Fruit fly (Drosophila melanogaster) whole organism, embryonic: ENCODE results near the gene CG45487.

Experiments used
- Atf-2 ChIP-seq: fragments of 200-800 bp; sonication (Bioruptor generic); optimal IDR thresholded peaks from 2 replicates; lab custom pipeline; 2016; ENCODE audit warnings: missing biosample characterization, missing genetic modification characterization
- C15 ChIP-seq: fragments of 200-800 bp; sonication (Bioruptor generic); IDR thresholded peaks from 3 replicates; pipeline ENCODE4 v1.3.6; 2022; ENCODE audit warnings: missing biosample characterization, missing genetic modification characterization
- CG12391 ChIP-seq: fragments of 200-800 bp; sonication (Bioruptor generic); optimal IDR thresholded peaks from 3 replicates; lab custom pipeline; 2018; ENCODE audit warnings: missing biosample characterization, mild to moderate bottlenecking, missing genetic modification characterization, moderate library complexity
- CG13624 ChIP-seq: fragments of 200-800 bp; sonication (Bioruptor generic); optimal IDR thresholded peaks from 2 replicates; lab custom pipeline; 2016; ENCODE audit warnings: missing biosample characterization, missing genetic modification characterization
- CG16813 ChIP-seq: fragments of 200-800 bp; sonication (Bioruptor generic); IDR thresholded peaks from 3 replicates; pipeline ENCODE4 v1.3.6; 2022; ENCODE audit warnings: missing biosample characterization, missing genetic modification characterization; ENCODE audit not compliant: partially characterized antibody
- CG1792 ChIP-seq: fragments of 200-800 bp; sonication (Bioruptor generic); optimal IDR thresholded peaks from 2 replicates; lab custom pipeline; 2016; ENCODE audit warnings: missing biosample characterization, missing genetic modification characterization
- CG2678 ChIP-seq: fragments of 200-800 bp; sonication (Bioruptor generic); optimal IDR thresholded peaks from 3 replicates; lab custom pipeline; 2019; ENCODE audit warnings: missing biosample characterization, mild to moderate bottlenecking, missing genetic modification characterization, moderate library complexity
- CG3281 ChIP-seq: fragments of 200-800 bp; sonication (Bioruptor generic); optimal IDR thresholded peaks from 3 replicates; lab custom pipeline; 2017; ENCODE audit warnings: missing biosample characterization, mild to moderate bottlenecking, missing genetic modification characterization
- CG6175 ChIP-seq: fragments of 200-800 bp; sonication (Bioruptor generic); IDR thresholded peaks from 3 replicates; pipeline ENCODE4 v1.3.6; 2022; ENCODE audit warnings: missing biosample characterization, missing genetic modification characterization
- CG6272 ChIP-seq: fragments of 200-800 bp; sonication (Bioruptor generic); IDR thresholded peaks from 2 replicates; pipeline ENCODE4 v1.3.6; 2022; ENCODE audit warnings: missing biosample characterization, missing genetic modification characterization
- CG7556 ChIP-seq: fragments of 200-800 bp; sonication (Bioruptor generic); optimal IDR thresholded peaks from 2 replicates; lab custom pipeline; 2017; ENCODE audit warnings: missing biosample characterization, mild to moderate bottlenecking, missing genetic modification characterization
- CG8089 ChIP-seq: fragments of 200-800 bp; sonication (Bioruptor generic); optimal IDR thresholded peaks from 3 replicates; lab custom pipeline; 2016; ENCODE audit warnings: missing biosample characterization, missing genetic modification characterization
- CG8359 ChIP-seq: fragments of 200-800 bp; sonication (Bioruptor generic); optimal IDR thresholded peaks from 2 replicates; lab custom pipeline; 2017; ENCODE audit warnings: missing biosample characterization, mild to moderate bottlenecking, missing genetic modification characterization, borderline replicate concordance
- CG9727 ChIP-seq: fragments of 200-800 bp; sonication (Bioruptor generic); optimal IDR thresholded peaks from 3 replicates; lab custom pipeline; 2017; ENCODE audit warnings: missing biosample characterization, mild to moderate bottlenecking, missing genetic modification characterization
- CG9817 ChIP-seq: fragments of 200-800 bp; sonication (Bioruptor generic); optimal IDR thresholded peaks from 2 replicates; lab custom pipeline; 2018; ENCODE audit warnings: missing biosample characterization, mild to moderate bottlenecking, missing genetic modification characterization, moderate library complexity
- D ChIP-seq, 2 experiments: fragments of 200-800 bp in 1 of 2; fragments of >200 bp in 1 of 2; sonication (Bioruptor generic) in 1 of 2; optimal IDR thresholded peaks; 2 replicates in 1 of 2; 3 replicates in 1 of 2; lab custom pipeline; 2017; ENCODE audit warnings: mild to moderate bottlenecking in 1 of 2, missing biosample characterization in 1 of 2, missing genetic modification characterization in 1 of 2, missing genetic modification reagents in 1 of 2
- Doc3 ChIP-seq: fragments of 200-800 bp; sonication (Bioruptor generic); IDR thresholded peaks from 3 replicates; pipeline ENCODE4 v1.3.6; 2022; ENCODE audit warnings: missing biosample characterization, missing genetic modification characterization; ENCODE audit not compliant: partially characterized antibody
- Dref ChIP-seq: fragments of 200-800 bp; sonication (Bioruptor generic); IDR thresholded peaks from 2 replicates; pipeline ENCODE4 v1.3.6; 2022; ENCODE audit warnings: missing biosample characterization, missing genetic modification characterization
- Hmx ChIP-seq: fragments of 200-800 bp; sonication (Bioruptor generic); optimal IDR thresholded peaks from 2 replicates; lab custom pipeline; 2016; ENCODE audit warnings: missing biosample characterization, missing genetic modification characterization
- Hr3 ChIP-seq: fragments of 200-800 bp; sonication (Bioruptor generic); optimal IDR thresholded peaks from 3 replicates; lab custom pipeline; 2016; ENCODE audit warnings: missing biosample characterization, missing genetic modification characterization
- Jarid2 ChIP-seq: fragments of 200-800 bp; sonication (Bioruptor generic); optimal IDR thresholded peaks from 3 replicates; lab custom pipeline; 2017; ENCODE audit warnings: mild to moderate bottlenecking, missing biosample characterization, missing genetic modification reagents, missing genetic modification characterization
- Med ChIP-seq: fragments of 200-800 bp; sonication (Bioruptor generic); peaks from one replicate; lab custom pipeline; 2016; ENCODE audit warnings: missing biosample characterization, missing genetic modification characterization, mild to moderate bottlenecking, inconsistent platforms, moderate library complexity
- Nf-YA ChIP-seq: fragments of 200-800 bp; sonication (Bioruptor generic); IDR thresholded peaks from 2 replicates; pipeline ENCODE4 v1.3.6; 2022; ENCODE audit warnings: missing biosample characterization, missing genetic modification characterization
- Nf-YC ChIP-seq: fragments of 200-800 bp; optimal IDR thresholded peaks from 3 replicates; lab custom pipeline; 2019; ENCODE audit warnings: missing biosample characterization, mild to moderate bottlenecking, missing genetic modification characterization, moderate library complexity
- Optix ChIP-seq: fragments of 200-800 bp; sonication (Bioruptor generic); IDR thresholded peaks from 3 replicates; pipeline ENCODE4 v1.3.6; 2022; ENCODE audit warnings: missing biosample characterization, missing genetic modification characterization
- Sry-β ChIP-seq: fragments of 200-800 bp; sonication (Bioruptor generic); optimal IDR thresholded peaks from 2 replicates; lab custom pipeline; 2018; ENCODE audit warnings: missing biosample characterization, mild to moderate bottlenecking, missing genetic modification characterization, moderate library complexity
- Sry-δ ChIP-seq: fragments of 200-800 bp; sonication (Bioruptor generic); optimal IDR thresholded peaks from 2 replicates; lab custom pipeline; 2016; ENCODE audit warnings: missing biosample characterization, missing genetic modification characterization
- Stat92E ChIP-seq, 3 experiments: fragments of >200 bp in 2 of 3; fragments of 200-800 bp in 1 of 3; sonication (Bioruptor generic) in 1 of 3; optimal IDR thresholded peaks; 2 replicates each; lab custom pipeline; 2017 to 2019; ENCODE audit warnings: missing biosample characterization in 3 of 3, missing genetic modification characterization in 3 of 3, mild to moderate bottlenecking in 1 of 3, moderate library complexity in 1 of 3
- bowl ChIP-seq: fragments of 200-800 bp; sonication (Bioruptor generic); IDR thresholded peaks from 2 replicates; pipeline ENCODE4 v1.3.6; 2022; ENCODE audit warnings: missing biosample characterization, missing genetic modification characterization
- ci ChIP-seq: fragments of 200-800 bp; sonication (Bioruptor generic); IDR thresholded peaks from 3 replicates; pipeline ENCODE4 v1.3.6; 2022; ENCODE audit warnings: missing biosample characterization, missing genetic modification characterization
- crol ChIP-seq: fragments of 200-800 bp; sonication (Bioruptor generic); IDR thresholded peaks from 2 replicates; pipeline ENCODE4 v1.3.6; 2022; ENCODE audit warnings: missing biosample characterization, missing genetic modification characterization
- en ChIP-seq: fragments of 200-800 bp; sonication (Bioruptor generic); optimal IDR thresholded peaks from 2 replicates; lab custom pipeline; 2016; ENCODE audit warnings: missing biosample characterization, missing genetic modification characterization
- esg ChIP-seq: fragments of 200-800 bp; sonication (Bioruptor generic); conservative IDR thresholded peaks from 2 replicates; pipeline ENCODE4 v1.3.6; 2022; ENCODE audit warnings: missing biosample characterization, missing genetic modification characterization
- fd96Cb ChIP-seq: fragments of 200-800 bp; sonication (Bioruptor generic); optimal IDR thresholded peaks from 2 replicates; lab custom pipeline; 2018; ENCODE audit warnings: missing biosample characterization, mild to moderate bottlenecking, missing genetic modification characterization, moderate library complexity
- gcm2 ChIP-seq: fragments of 200-800 bp; sonication (Bioruptor generic); optimal IDR thresholded peaks from 2 replicates; lab custom pipeline; 2016; ENCODE audit warnings: missing biosample characterization, missing genetic modification characterization
- gsb-n ChIP-seq: fragments of 200-800 bp; sonication (Bioruptor generic); optimal IDR thresholded peaks from 3 replicates; lab custom pipeline; 2018; ENCODE audit warnings: missing biosample characterization, mild to moderate bottlenecking, missing genetic modification characterization
- hbn ChIP-seq: fragments of 200-800 bp; sonication (Bioruptor generic); IDR thresholded peaks from 2 replicates; pipeline ENCODE4 v1.3.6; 2022; ENCODE audit warnings: missing biosample characterization, missing genetic modification characterization; ENCODE audit not compliant: partially characterized antibody
- jigr1 ChIP-seq: fragments of 200-800 bp; sonication (Bioruptor generic); IDR thresholded peaks from 3 replicates; pipeline ENCODE4 v1.3.6; 2022; ENCODE audit warnings: missing biosample characterization, missing genetic modification characterization
- jumu ChIP-seq: fragments of 200-800 bp; sonication (Bioruptor generic); optimal IDR thresholded peaks from 3 replicates; lab custom pipeline; 2016; ENCODE audit warnings: missing biosample characterization, missing genetic modification characterization
- lilli ChIP-seq: fragments of 200-800 bp; sonication (Bioruptor generic); optimal IDR thresholded peaks from 3 replicates; lab custom pipeline; 2016; ENCODE audit warnings: missing biosample characterization, missing genetic modification characterization
- lmd ChIP-seq: fragments of 200-800 bp; sonication (Bioruptor generic); IDR thresholded peaks from 2 replicates; pipeline ENCODE4 v1.3.6; 2022; ENCODE audit warnings: missing biosample characterization, missing genetic modification characterization
- nau ChIP-seq: fragments of 200-800 bp; sonication (Bioruptor generic); optimal IDR thresholded peaks from 3 replicates; lab custom pipeline; 2017; ENCODE audit warnings: missing biosample characterization, mild to moderate bottlenecking, missing genetic modification characterization, missing genetic modification reagents
- prd ChIP-seq, 3 experiments: fragments of >200 bp in 2 of 3; fragments of 200-800 bp in 1 of 3; sonication (Bioruptor generic) in 1 of 3; optimal IDR thresholded peaks in 2 of 3; IDR thresholded peaks in 1 of 3; 2 replicates in 2 of 3; 3 replicates in 1 of 3; pipeline versions ENCODE4 v1.3.6 to Lab custom; 2017 to 2022; ENCODE audit warnings: missing biosample characterization in 1 of 3, missing genetic modification characterization in 1 of 3
- salm ChIP-seq: fragments of 200-800 bp; sonication (Bioruptor generic); optimal IDR thresholded peaks from 2 replicates; lab custom pipeline; 2018; ENCODE audit warnings: missing biosample characterization, mild to moderate bottlenecking, missing genetic modification characterization
- sd ChIP-seq: fragments of 200-800 bp; sonication (Bioruptor generic); optimal IDR thresholded peaks from 3 replicates; lab custom pipeline; 2018; ENCODE audit warnings: missing biosample characterization, mild to moderate bottlenecking, missing genetic modification characterization, moderate library complexity
- tio ChIP-seq: fragments of 200-800 bp; sonication (Bioruptor generic); optimal IDR thresholded peaks from 2 replicates; lab custom pipeline; 2017; ENCODE audit warnings: missing biosample characterization, missing genetic modification characterization, inconsistent platforms
- zf30C ChIP-seq: fragments of 200-800 bp; sonication (Bioruptor generic); optimal IDR thresholded peaks from 3 replicates; lab custom pipeline; 2018; ENCODE audit warnings: missing biosample characterization, mild to moderate bottlenecking, missing genetic modification characterization

The CG45487 gene

dm6 chrX:19886936-19887934 lies 27.8 kb downstream of the CG45487 start (continued):
- TF ChIP-seq ci (GFP tag; lab: Robert Waterston, UW), result 0 out of 3 replicates have a peak, but pooled peaks have one; percentile 46
- TF ChIP-seq C15 (GFP tag; lab: Robert Waterston, UW), result no peak
- TF ChIP-seq crol (GFP tag; lab: Robert Waterston, UW), result peak; percentile 54; the same call in 1 of the 2 replicates
- TF ChIP-seq Nf-YA (GFP tag; lab: Robert Waterston, UW), result peak; percentile 51; the same call in 1 of the 2 replicates
- no peak for TF ChIP-seq Hr3 (GFP tag; lab: Kevin White, UChicago)
- peak; percentile 67 for TF ChIP-seq Med (GFP tag; lab: Kevin White, UChicago)
- peak; percentile 98 for TF ChIP-seq Nf-YC (tag; lab: Kevin White, UChicago)
- TF ChIP-seq CG9817 (tag; lab: Kevin White, UChicago), result no peak
- no peak for TF ChIP-seq Sry-δ (GFP tag; lab: Kevin White, UChicago)
- TF ChIP-seq sd (tag; lab: Kevin White, UChicago), result peak; percentile 94
- TF ChIP-seq CG9727 (GFP tag; lab: Kevin White, UChicago), result peak; percentile 29
- no peak for TF ChIP-seq prd (optimal IDR thresholded peaks at IDR 0.05; lab: Kevin White, UChicago)
- TF ChIP-seq prd (GFP tag; IDR thresholded peaks at IDR 0.05; lab: Robert Waterston, UW), result no peak
- peak; percentile 8 for TF ChIP-seq CG3281
- peak; percentile 27 for TF ChIP-seq CG7556 (GFP tag; lab: Kevin White, UChicago)
- peak; percentile 38; the same call in 1 of the 3 replicates for TF ChIP-seq CG16813 (GFP tag; lab: Robert Waterston, UW)
- peak; percentile 19 for TF ChIP-seq CG2678
- TF ChIP-seq salm, result no peak
- no peak for TF ChIP-seq gcm2 (GFP tag; lab: Kevin White, UChicago)
- no peak for TF ChIP-seq lilli (GFP tag; lab: Kevin White, UChicago)
- TF ChIP-seq bowl (GFP tag; lab: Robert Waterston, UW), result 0 out of 2 replicates have a peak, but pooled peaks have one; percentile 22
- no peak for TF ChIP-seq CG1792 (GFP tag; lab: Kevin White, UChicago)
- no peak for TF ChIP-seq D (optimal IDR thresholded peaks at IDR 0.05; lab: Kevin White, UChicago)
- no peak for TF ChIP-seq D (GFP tag; optimal IDR thresholded peaks at IDR 0.05; lab: Kevin White, UChicago)
- TF ChIP-seq CG8089 (GFP tag; lab: Kevin White, UChicago), result no peak
- no peak for TF ChIP-seq CG6272
- TF ChIP-seq lmd (GFP tag; lab: Robert Waterston, UW), result no peak
- no peak for TF ChIP-seq Dref (GFP tag; lab: Robert Waterston, UW)
- peak; percentile 8 for TF ChIP-seq Atf-2
- no peak for TF ChIP-seq jumu (GFP tag; lab: Kevin White, UChicago)
- no peak for TF ChIP-seq en (GFP tag; lab: Kevin White, UChicago)
- peak; percentile 57; the same call in 1 of the 3 replicates for TF ChIP-seq CG6175 (GFP tag; lab: Robert Waterston, UW)
- TF ChIP-seq fd96Cb (tag; lab: Kevin White, UChicago), result no peak
- TF ChIP-seq esg (GFP tag; lab: Robert Waterston, UW), result no peak
- TF ChIP-seq CG13624 (GFP tag; lab: Kevin White, UChicago), result peak; percentile 61
- TF ChIP-seq Sry-β (GFP tag; lab: Kevin White, UChicago), result peak; percentile 42
- TF ChIP-seq Stat92E (GFP tag; optimal IDR thresholded peaks at IDR 0.05; lab: Kevin White, UChicago), result no peak
- peak; percentile 27 for TF ChIP-seq zf30C (GFP tag; lab: Kevin White, UChicago)
- no peak for TF ChIP-seq Optix (GFP tag; lab: Robert Waterston, UW)
- no peak for TF ChIP-seq Doc3 (GFP tag; lab: Robert Waterston, UW)
- peak; percentile 55 for TF ChIP-seq hbn (GFP tag; lab: Robert Waterston, UW)
- no peak for TF ChIP-seq jigr1 (GFP tag; lab: Robert Waterston, UW)
- TF ChIP-seq Jarid2 (GFP tag; lab: Kevin White, UChicago), result peak; percentile 97
- peak; percentile 33 for TF ChIP-seq gsb-n
- no peak for TF ChIP-seq Hmx (GFP tag; lab: Kevin White, UChicago)
- TF ChIP-seq tio (GFP tag; lab: Kevin White, UChicago), result no peak
- no peak for TF ChIP-seq CG8359 (GFP tag; lab: Kevin White, UChicago)
- TF ChIP-seq CG12391 (tag; lab: Kevin White, UChicago), result no peak
- peak; percentile 3 for TF ChIP-seq nau (GFP tag; lab: Kevin White, UChicago)
